Fruit fly (Drosophila melanogaster): ENCODE measurements around the gene Rab7.

DNA sequence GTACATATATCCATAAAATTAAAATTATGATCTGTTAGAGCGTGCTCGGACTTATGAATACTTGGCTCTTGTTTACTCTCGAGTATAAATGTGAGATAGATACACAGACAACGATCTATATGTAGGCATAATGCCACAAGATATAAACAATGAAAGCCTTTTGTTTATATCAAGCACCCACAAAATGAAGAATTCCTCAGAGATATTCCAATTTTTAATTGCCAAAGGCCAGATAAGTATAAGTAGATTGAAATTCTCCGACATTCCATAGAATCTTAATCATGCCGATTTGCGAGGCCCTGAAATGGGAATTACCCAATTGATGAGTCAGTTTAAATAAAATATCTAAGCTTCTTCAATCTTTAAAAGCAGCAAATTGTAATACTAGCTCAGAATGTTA is 29.1 kb downstream of the Rab7 start:
- TF ChIP-seq Eip78C (GFP tag) (no peak), dsx (GFP tag; optimal IDR thresholded peaks at IDR 0.05; ENCODE audit: poor library complexity, severe bottlenecking) (no peak), Hr39 (GFP tag; optimal IDR thresholded peaks at IDR 0.05) (no peak), salr (GFP tag; optimal IDR thresholded peaks at IDR 0.05) (no peak)
